Worm (Caenorhabditis elegans) whole organism, early embryonic: ENCODE data around the gene nape-1.
A peak's percentile ranks its signal among the peaks of the same experiment; 100 is the strongest.

ENCODE experiments used
- B0310.2 ChIP-seq: sonication (generic microtip); optimal IDR thresholded peaks from 2 replicates; lab custom pipeline; 2016; ENCODE audit warnings: mild to moderate bottlenecking, missing genetic modification characterization, missing compliant biosample characterization
- F13C5.2 ChIP-seq: sonication (generic microtip); optimal IDR thresholded peaks from 2 replicates; lab custom pipeline; 2017; ENCODE audit warnings: mild to moderate bottlenecking, missing genetic modification characterization, inconsistent platforms, missing compliant biosample characterization
- aly-1 ChIP-seq: sonication (generic microtip); optimal IDR thresholded peaks from 2 replicates; lab custom pipeline; 2016; ENCODE audit warnings: missing genetic modification characterization, missing compliant biosample characterization
- ama-1 ChIP-seq: fragments of 150-350 bp; optimal IDR thresholded peaks from 2 replicates; lab custom pipeline; 2014
- ceh-13 ChIP-seq: fragments of 200-800 bp; sonication (Bioruptor generic); optimal IDR thresholded peaks from 2 replicates; lab custom pipeline; 2018; ENCODE audit warnings: mild to moderate bottlenecking, missing genetic modification characterization, missing compliant biosample characterization
- ceh-36 ChIP-seq: sonication (generic microtip); optimal IDR thresholded peaks from 2 replicates; lab custom pipeline; 2016; ENCODE audit warnings: missing genetic modification characterization, inconsistent platforms, missing compliant biosample characterization
- ets-7 ChIP-seq: sonication (generic microtip); optimal IDR thresholded peaks from 2 replicates; lab custom pipeline; 2016; ENCODE audit warnings: missing genotype, missing genetic modification characterization, missing compliant biosample characterization
- flt-1 ChIP-seq: fragments of 200-800 bp; sonication (Bioruptor generic); IDR thresholded peaks from 2 replicates; pipeline ENCODE4 v1.3.6; 2022; ENCODE audit warnings: missing genetic modification characterization, missing compliant biosample characterization
- hmbx-1 ChIP-seq: sonication (generic microtip); optimal IDR thresholded peaks from 2 replicates; lab custom pipeline; 2016; ENCODE audit warnings: mild to moderate bottlenecking, missing genetic modification characterization, missing compliant biosample characterization
- hmg-4 ChIP-seq: fragments of 200-800 bp; sonication (Bioruptor generic); optimal IDR thresholded peaks from 2 replicates; lab custom pipeline; 2018; ENCODE audit warnings: mild to moderate bottlenecking, missing genetic modification characterization, missing compliant biosample characterization
- hnd-1 ChIP-seq: sonication (generic microtip); optimal IDR thresholded peaks from 2 replicates; lab custom pipeline; 2016; ENCODE audit warnings: missing genetic modification characterization, missing compliant biosample characterization
- pes-1 ChIP-seq: fragments of 200-800 bp; sonication (Bioruptor generic); IDR thresholded peaks from 2 replicates; pipeline ENCODE4 v1.3.6; 2022; ENCODE audit warnings: missing genetic modification reagents, missing genetic modification characterization, missing compliant biosample characterization
- scrt-1 ChIP-seq: fragments of 200-800 bp; sonication (Bioruptor generic); IDR thresholded peaks from 2 replicates; pipeline ENCODE4 v1.3.6; 2022; ENCODE audit warnings: missing genetic modification characterization, missing compliant biosample characterization
- sea-1 ChIP-seq: fragments of 200-800 bp; sonication (Bioruptor generic); conservative IDR thresholded peaks from 2 replicates; pipeline ENCODE4 v1.3.6; 2022; ENCODE audit warnings: missing genetic modification characterization, missing compliant biosample characterization
- tbx-11 ChIP-seq: fragments of 200-800 bp; sonication (Bioruptor generic); IDR thresholded peaks from 2 replicates; pipeline ENCODE4 v1.3.6; 2022; ENCODE audit warnings: missing genetic modification characterization, missing compliant biosample characterization
- tbx-37 ChIP-seq: fragments of 200-800 bp; sonication (Bioruptor generic); conservative IDR thresholded peaks from 2 replicates; pipeline ENCODE4 v1.3.6; 2022; ENCODE audit warnings: missing genetic modification reagents, missing genetic modification characterization, missing compliant biosample characterization
- tra-4 ChIP-seq: sonication (generic microtip); optimal IDR thresholded peaks from 2 replicates; lab custom pipeline; 2017; ENCODE audit warnings: missing genetic modification characterization, missing compliant biosample characterization

The nape-1 gene

ce11 chrIV:3740830-3741477 lies at the start of gene nape-1:
Gene nape-1 (minus strand): TSS chrIV:3740880.
- TF ChIP-seq ets-7 (tag; lab: Kevin White, UChicago) (no peak), hmg-4 (GFP tag; lab: Kevin White, UChicago) (no peak), ceh-36 (tag; lab: Kevin White, UChicago) (no peak), tbx-11 (no peak), B0310.2 (tag; lab: Kevin White, UChicago) (no peak), ceh-13 (no peak), hnd-1 (no peak), scrt-1 (GFP tag; lab: Robert Waterston, UW) (no peak), ama-1 (lab: Kevin White, UChicago) (no peak), sea-1 (GFP tag; lab: Robert Waterston, UW) (no peak), aly-1 (tag; lab: Kevin White, UChicago) (no peak), tbx-37 (no peak), F13C5.2 (tag; lab: Kevin White, UChicago) (no peak), hmbx-1 (tag; lab: Kevin White, UChicago) (no peak)

ce11 chrIV:3783910-3784309 lies 43.2 kb upstream of the nape-1 start, which contains the start of gene glct-6:
Gene glct-6 (plus strand): TSS chrIV:3784210.
- TF ChIP-seq tbx-37: no peak
- no peak for TF ChIP-seq tra-4 (tag; lab: Kevin White, UChicago)
- TF ChIP-seq F13C5.2 (tag; lab: Kevin White, UChicago): no peak
- TF ChIP-seq ceh-36 (tag; lab: Kevin White, UChicago): no peak

- TF ChIP-seq scrt-1 (GFP tag; lab: Robert Waterston, UW) (no peak), pes-1 (GFP tag; lab: Robert Waterston, UW) (no peak), ceh-36 (tag; lab: Kevin White, UChicago) (no peak), B0310.2 (tag; lab: Kevin White, UChicago) (no peak), ama-1 (lab: Kevin White, UChicago) (no peak), aly-1 (tag; lab: Kevin White, UChicago) (no peak), tbx-11 (no peak), tra-4 (tag; lab: Kevin White, UChicago) (no peak), hmg-4 (GFP tag; lab: Kevin White, UChicago) (no peak), ceh-13 (no peak), sea-1 (GFP tag; lab: Robert Waterston, UW) (no peak), tbx-37 (no peak), F13C5.2 (tag; lab: Kevin White, UChicago) (no peak), hmbx-1 (tag; lab: Kevin White, UChicago) (no peak)
These were observed 40.9 kb upstream of the nape-1 start for ce11 chrIV:3781539-3781938.

- no peak for TF ChIP-seq tbx-37
- no peak for TF ChIP-seq aly-1 (tag; lab: Kevin White, UChicago)
- TF ChIP-seq tbx-11: no peak
- no peak for TF ChIP-seq tra-4 (tag; lab: Kevin White, UChicago)
- no peak for TF ChIP-seq B0310.2 (tag; lab: Kevin White, UChicago)
- no peak for TF ChIP-seq ets-7 (tag; lab: Kevin White, UChicago)
- no peak for TF ChIP-seq scrt-1 (GFP tag; lab: Robert Waterston, UW)
- no peak for TF ChIP-seq F13C5.2 (tag; lab: Kevin White, UChicago)
- no peak for TF ChIP-seq ceh-13
- no peak for TF ChIP-seq ama-1 (lab: Kevin White, UChicago)
- TF ChIP-seq pes-1 (GFP tag; lab: Robert Waterston, UW): no peak
- no peak for TF ChIP-seq ceh-36 (tag; lab: Kevin White, UChicago)
These were observed 33.5 kb upstream of the nape-1 start for ce11 chrIV:3774160-3774559.

ce11 chrIV:3771182-3771581 lies 30.5 kb upstream of the nape-1 start:
- TF ChIP-seq pes-1 (GFP tag; lab: Robert Waterston, UW): peak; percentile 46; the same call in 1 of the 2 replicates

ce11 chrIV:3767749-3768148 lies 27.1 kb upstream of the nape-1 start:
- TF ChIP-seq hmg-4 (GFP tag; lab: Kevin White, UChicago) (peak; percentile 61), ceh-13 (no peak)

ce11 chrIV:3766589-3766988 lies 25.9 kb upstream of the nape-1 start, which contains the start of gene vab-2:
Gene vab-2 (minus strand): TSS chrIV:3766826.
- no peak for TF ChIP-seq ceh-36 (tag; lab: Kevin White, UChicago)

ce11 chrIV:3765457-3765856 lies 24.8 kb upstream of the nape-1 start:
- peak; percentile 17 for TF ChIP-seq hmg-4 (GFP tag; lab: Kevin White, UChicago)
- no peak for TF ChIP-seq flt-1 (GFP tag; lab: Robert Waterston, UW)

ce11 chrIV:3764012-3764549 lies 23.4 kb upstream of the nape-1 start:
- TF ChIP-seq pes-1 (GFP tag; lab: Robert Waterston, UW): no peak
- TF ChIP-seq aly-1 (tag; lab: Kevin White, UChicago): no peak
- peak; percentile 22 for TF ChIP-seq ceh-36 (tag; lab: Kevin White, UChicago)
- no peak for TF ChIP-seq tbx-11
- no peak for TF ChIP-seq ama-1 (lab: Kevin White, UChicago)
- TF ChIP-seq ceh-13: no peak
